Fruit fly (Drosophila melanogaster) whole organism, adult: ENCODE measurements around the gene Muc68D.

Experiments
- CG12768 ChIP-seq: fragments of 200-800 bp; sonication (Bioruptor generic); optimal IDR thresholded peaks from 2 replicates; lab custom pipeline; 2017; ENCODE audit warnings: missing biosample characterization, missing genetic modification characterization, mild to moderate bottlenecking, moderate library complexity, missing genetic modification reagents
- CG1620 ChIP-seq: fragments of 200-800 bp; sonication (Bioruptor generic); optimal IDR thresholded peaks from 2 replicates; lab custom pipeline; 2016; ENCODE audit warnings: missing biosample characterization, missing genetic modification characterization
- CG5204 ChIP-seq: fragments of 200-800 bp; sonication (Bioruptor generic); optimal IDR thresholded peaks from 2 replicates; lab custom pipeline; 2016; ENCODE audit warnings: missing biosample characterization, missing genetic modification characterization
- Crg-1 ChIP-seq: fragments of 200-800 bp; sonication (Bioruptor generic); optimal IDR thresholded peaks from 2 replicates; lab custom pipeline; 2016; ENCODE audit warnings: missing biosample characterization, missing genetic modification characterization
- bab1 ChIP-seq: fragments of 200-800 bp; sonication (Bioruptor generic); optimal IDR thresholded peaks from 3 replicates; lab custom pipeline; 2019; ENCODE audit warnings: missing biosample characterization, mild to moderate bottlenecking, missing genetic modification characterization, moderate library complexity
- cic ChIP-seq: fragments of 200-800 bp; sonication (Bioruptor generic); optimal IDR thresholded peaks from 2 replicates; lab custom pipeline; 2017; ENCODE audit warnings: missing biosample characterization, mild to moderate bottlenecking, missing genetic modification characterization, moderate library complexity
- cnc ChIP-seq, 2 experiments: fragments of >200 bp; optimal IDR thresholded peaks; 2 replicates each; lab custom pipeline; 2017
- kay ChIP-seq: fragments of 200-800 bp; sonication (Bioruptor generic); peaks from one replicate; lab custom pipeline; 2016; ENCODE audit warnings: missing biosample characterization, missing genetic modification characterization, borderline replicate concordance
- ovo ChIP-seq: fragments of 200-800 bp; sonication (Bioruptor generic); optimal IDR thresholded peaks from 2 replicates; lab custom pipeline; 2016; ENCODE audit warnings: missing biosample characterization, missing genetic modification characterization
- tj ChIP-seq: fragments of 200-800 bp; sonication (Bioruptor generic); optimal IDR thresholded peaks from 3 replicates; lab custom pipeline; 2017; ENCODE audit warnings: missing biosample characterization, mild to moderate bottlenecking, missing genetic modification characterization, moderate library complexity
- toe ChIP-seq: fragments of 200-800 bp; sonication (Bioruptor generic); optimal IDR thresholded peaks from 2 replicates; lab custom pipeline; 2016; ENCODE audit warnings: missing biosample characterization, missing genetic modification characterization

DNA sequence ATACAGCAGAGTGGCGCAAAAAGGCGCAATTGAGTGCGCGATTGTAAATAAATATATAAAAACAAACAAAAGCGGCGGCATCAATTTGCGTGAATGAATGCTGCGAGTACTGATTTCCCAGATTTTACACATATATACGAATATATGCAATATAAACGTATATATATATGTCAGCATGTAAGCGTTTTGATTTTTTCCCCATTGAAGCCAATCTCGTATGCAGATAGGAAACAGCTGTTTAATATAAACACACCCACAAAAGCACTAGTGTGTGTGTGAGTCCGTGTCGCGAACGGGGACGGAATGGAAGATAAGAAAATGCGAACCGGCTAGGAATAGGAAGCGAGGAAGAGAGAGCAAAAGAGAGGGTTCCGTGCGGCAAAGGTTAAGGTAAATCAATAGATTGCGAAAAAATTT, 17.0 kb upstream of the Muc68D start:
- TF ChIP-seq cnc (optimal IDR thresholded peaks at IDR 0.05; lab: Kevin White, UChicago) = no peak
- no peak for TF ChIP-seq bab1 (GFP tag; lab: Kevin White, UChicago)
- no peak for TF ChIP-seq CG5204
- TF ChIP-seq CG12768 (GFP tag; lab: Kevin White, UChicago) = no peak
- TF ChIP-seq cic = peak; percentile 99
- TF ChIP-seq tj = peak; percentile 11
- peak; percentile 90 for TF ChIP-seq kay (GFP tag; lab: Kevin White, UChicago)
- TF ChIP-seq ovo (GFP tag; lab: Kevin White, UChicago) = no peak
- TF ChIP-seq toe (GFP tag; lab: Kevin White, UChicago) = no peak
- TF ChIP-seq CG1620 (GFP tag; lab: Kevin White, UChicago) = no peak
- TF ChIP-seq Crg-1 (GFP tag; lab: Kevin White, UChicago) = no peak
